Worm (Caenorhabditis elegans) whole organism, L2 larva: ENCODE measurements around the gene W06D11.3.
"Not testable (repeated sequence)": the region's sequence is repeated elsewhere in the genome, so short reads cannot be mapped to it uniquely, and the experiment has no call there.

ENCODE experiments used
- F13H6.1 ChIP-seq: sonication (generic microtip); optimal IDR thresholded peaks from 2 replicates; lab custom pipeline; 2016; ENCODE audit warnings: missing genetic modification characterization, missing compliant biosample characterization
- R02D3.7 ChIP-seq: fragments of 150-350 bp; optimal IDR thresholded peaks from 2 replicates; lab custom pipeline; 2014; ENCODE audit warnings: missing biosample characterization, missing genetic modification characterization
- Y55F3AM.14 ChIP-seq: fragments of 200-800 bp; sonication (Bioruptor generic); optimal IDR thresholded peaks from 2 replicates; lab custom pipeline; 2018; ENCODE audit warnings: mild to moderate bottlenecking, missing genetic modification characterization, missing compliant biosample characterization
- blmp-1 ChIP-seq: sonication (generic microtip); optimal IDR thresholded peaks from 2 replicates; lab custom pipeline; 2017; ENCODE audit warnings: missing genetic modification characterization, mild to moderate bottlenecking, missing compliant biosample characterization, antibody characterized with exemption, moderate library complexity; ENCODE audit not compliant: insufficient read depth
- ceh-82 ChIP-seq: fragments of 150-350 bp; optimal IDR thresholded peaks from 2 replicates; lab custom pipeline; 2014; ENCODE audit warnings: missing biosample characterization, missing genetic modification characterization
- crh-2 ChIP-seq: sonication (generic microtip); optimal IDR thresholded peaks from 2 replicates; lab custom pipeline; 2017; ENCODE audit warnings: missing biosample characterization, missing genetic modification characterization
- dmd-4 ChIP-seq: sonication (generic microtip); optimal IDR thresholded peaks from 2 replicates; lab custom pipeline; 2017; ENCODE audit warnings: missing biosample characterization, missing genetic modification characterization
- elt-1 ChIP-seq: fragments of 150-350 bp; optimal IDR thresholded peaks from 2 replicates; lab custom pipeline; 2014; ENCODE audit warnings: missing biosample characterization, missing genetic modification characterization
- elt-3 ChIP-seq: sonication (generic microtip); optimal IDR thresholded peaks from 2 replicates; lab custom pipeline; 2017; ENCODE audit warnings: missing biosample characterization, missing genetic modification characterization
- fos-1 ChIP-seq: fragments of 150-350 bp; optimal IDR thresholded peaks from 2 replicates; lab custom pipeline; 2014; ENCODE audit warnings: missing biosample characterization, missing genetic modification characterization
- lin-11 ChIP-seq: fragments of 150-350 bp; sonication (generic microtip); optimal IDR thresholded peaks from 2 replicates; lab custom pipeline; 2014; ENCODE audit warnings: missing biosample characterization, missing genetic modification characterization, inconsistent platforms, mixed read lengths
- lin-13 ChIP-seq: fragments of 150-350 bp; optimal IDR thresholded peaks from 2 replicates; lab custom pipeline; 2014; ENCODE audit warnings: missing biosample characterization, missing genetic modification reagents, missing genetic modification characterization
- lin-39 ChIP-seq: fragments of 150-350 bp; optimal IDR thresholded peaks from 2 replicates; lab custom pipeline; 2014; ENCODE audit warnings: missing biosample characterization, missing genetic modification reagents, missing genetic modification characterization
- lsy-2 ChIP-seq, 2 experiments: fragments of 150-350 bp in 1 of 2; sonication (generic microtip) in 1 of 2; optimal IDR thresholded peaks; 2 replicates each; lab custom pipeline; 2014 to 2017; ENCODE audit warnings: missing biosample characterization in 2 of 2, missing genetic modification characterization in 2 of 2
- mab-5 ChIP-seq: fragments of 150-350 bp; optimal IDR thresholded peaks from 2 replicates; lab custom pipeline; 2014; ENCODE audit warnings: missing biosample characterization, missing genetic modification characterization
- mbf-1 ChIP-seq: sonication (generic microtip); optimal IDR thresholded peaks from 2 replicates; lab custom pipeline; 2017; ENCODE audit warnings: missing biosample characterization, missing genetic modification characterization
- mdl-1 ChIP-seq, 2 experiments: fragments of 150-350 bp in 1 of 2; sonication (generic microtip) in 1 of 2; optimal IDR thresholded peaks; 2 replicates each; lab custom pipeline; 2017; ENCODE audit warnings: missing biosample characterization in 2 of 2, missing genetic modification characterization in 2 of 2
- nhr-10 ChIP-seq: sonication (generic microtip); optimal IDR thresholded peaks from 2 replicates; lab custom pipeline; 2017; ENCODE audit warnings: missing biosample characterization, missing genetic modification characterization
- nhr-11 ChIP-seq: fragments of 150-350 bp; optimal IDR thresholded peaks from 2 replicates; lab custom pipeline; 2014; ENCODE audit warnings: missing biosample characterization, missing genetic modification characterization
- nhr-12 ChIP-seq: fragments of 150-350 bp; optimal IDR thresholded peaks from 2 replicates; lab custom pipeline; 2014; ENCODE audit warnings: missing biosample characterization, missing genetic modification characterization
- nhr-21 ChIP-seq: fragments of 150-350 bp; optimal IDR thresholded peaks from 2 replicates; lab custom pipeline; 2014; ENCODE audit warnings: missing biosample characterization, missing genetic modification characterization
- nhr-23 ChIP-seq: fragments of 150-350 bp; optimal IDR thresholded peaks from 2 replicates; lab custom pipeline; 2014; ENCODE audit warnings: missing biosample characterization, missing genetic modification reagents, missing genetic modification characterization
- nhr-25 ChIP-seq: fragments of 150-350 bp; sonication (generic microtip); optimal IDR thresholded peaks from 3 replicates; lab custom pipeline; 2014; ENCODE audit warnings: missing biosample characterization, missing genetic modification characterization
- nhr-6 ChIP-seq: fragments of 150-350 bp; optimal IDR thresholded peaks from 2 replicates; lab custom pipeline; 2014; ENCODE audit warnings: missing biosample characterization, missing genetic modification characterization
- peb-1 ChIP-seq: fragments of 150-350 bp; optimal IDR thresholded peaks from 2 replicates; lab custom pipeline; 2014; ENCODE audit warnings: missing biosample characterization, missing genetic modification characterization
- skn-1 ChIP-seq: sonication (generic microtip); optimal IDR thresholded peaks from 2 replicates; lab custom pipeline; 2017; ENCODE audit warnings: missing biosample characterization, missing genetic modification characterization
- sma-3 ChIP-seq: sonication (generic microtip); optimal IDR thresholded peaks from 2 replicates; lab custom pipeline; 2016; ENCODE audit warnings: missing genetic modification reagents, missing genetic modification characterization, missing compliant biosample characterization
- sma-9 ChIP-seq, 2 experiments: fragments of 150-350 bp in 1 of 2; sonication (generic microtip) in 1 of 2; optimal IDR thresholded peaks; 2 replicates each; lab custom pipeline; 2014 to 2016; ENCODE audit warnings: missing genetic modification characterization in 2 of 2, mild to moderate bottlenecking in 1 of 2, missing biosample characterization in 1 of 2, missing compliant biosample characterization in 1 of 2, missing genetic modification reagents in 1 of 2, moderate library complexity in 1 of 2
- snpc-4 ChIP-seq: fragments of 150-350 bp; optimal IDR thresholded peaks from 2 replicates; lab custom pipeline; 2014; ENCODE audit warnings: missing biosample characterization, missing genetic modification characterization
- unc-39 ChIP-seq: fragments of 150-350 bp; optimal IDR thresholded peaks from 2 replicates; lab custom pipeline; 2014; ENCODE audit warnings: missing biosample characterization, missing genetic modification characterization
- unc-55 ChIP-seq: fragments of 150-350 bp; sonication (generic microtip); optimal IDR thresholded peaks from 3 replicates; lab custom pipeline; 2014; ENCODE audit warnings: missing biosample characterization, missing genetic modification reagents, missing genetic modification characterization
- unc-62 ChIP-seq: fragments of 150-350 bp; optimal IDR thresholded peaks from 2 replicates; lab custom pipeline; 2014; ENCODE audit warnings: missing biosample characterization, missing genetic modification reagents, missing genetic modification characterization
- zag-1 ChIP-seq: fragments of 150-350 bp; optimal IDR thresholded peaks from 2 replicates; lab custom pipeline; 2014; ENCODE audit warnings: missing biosample characterization, missing genetic modification characterization
- ztf-1 ChIP-seq: fragments of 200-800 bp; sonication (Bioruptor generic); conservative IDR thresholded peaks from 2 replicates; pipeline ENCODE4 v1.3.6; 2022; ENCODE audit warnings: missing genetic modification characterization, missing compliant biosample characterization
- ztf-4 ChIP-seq: fragments of 150-350 bp; optimal IDR thresholded peaks from 2 replicates; lab custom pipeline; 2014; ENCODE audit warnings: missing biosample characterization, missing genetic modification characterization

The W06D11.3 gene

DNA sequence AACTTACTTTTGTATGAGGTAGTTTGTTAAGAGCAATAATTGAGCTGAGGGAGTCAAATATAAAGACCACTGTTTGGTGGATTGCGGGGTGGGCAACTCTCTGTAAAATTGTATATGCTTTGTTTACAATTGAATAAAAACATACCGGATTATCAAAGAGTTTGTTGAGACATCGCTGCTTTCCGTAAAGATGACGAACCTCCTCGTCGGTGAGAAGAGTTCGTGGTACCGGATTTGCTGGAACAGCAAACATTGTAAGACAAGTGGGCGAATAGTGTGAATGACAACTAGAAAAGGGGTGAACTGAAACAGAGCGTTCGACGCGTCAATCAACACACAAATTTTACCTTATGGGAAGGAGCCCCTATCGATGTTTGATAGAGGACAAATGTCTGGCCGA lies 2.1 kb upstream of the W06D11.3 start, which contains the start of gene W06D11.2:
Gene W06D11.2, minus strand, starts transcription at position 339 of the 400 bp plus-strand sequence.
- no peak for TF ChIP-seq nhr-23 (tag; lab: Kevin White, UChicago)
- no peak for TF ChIP-seq mbf-1
- TF ChIP-seq crh-2 (tag; lab: Kevin White, UChicago), result no peak
- no peak for TF ChIP-seq lsy-2 (tag; optimal IDR thresholded peaks at IDR 0.05; lab: Kevin White, UChicago)
- TF ChIP-seq mab-5 (tag; lab: Kevin White, UChicago), result no peak
- no peak for TF ChIP-seq elt-1 (tag; lab: Kevin White, UChicago)
- TF ChIP-seq elt-3 (tag; lab: Kevin White, UChicago), result no peak
- no peak for TF ChIP-seq ceh-82 (tag; lab: Kevin White, UChicago)
- no peak for TF ChIP-seq F13H6.1 (tag; lab: Kevin White, UChicago)
- no peak for TF ChIP-seq lin-39
- no peak for TF ChIP-seq Y55F3AM.14 (GFP tag; lab: Kevin White, UChicago)
- no peak for TF ChIP-seq ztf-4 (tag; lab: Kevin White, UChicago)
- TF ChIP-seq sma-3 (GFP tag; lab: Kevin White, UChicago), result no peak
- no peak for TF ChIP-seq peb-1 (tag; lab: Kevin White, UChicago)
- no peak for TF ChIP-seq zag-1 (tag; lab: Kevin White, UChicago)
- TF ChIP-seq, all 48 proteins: peak for 0

DNA sequence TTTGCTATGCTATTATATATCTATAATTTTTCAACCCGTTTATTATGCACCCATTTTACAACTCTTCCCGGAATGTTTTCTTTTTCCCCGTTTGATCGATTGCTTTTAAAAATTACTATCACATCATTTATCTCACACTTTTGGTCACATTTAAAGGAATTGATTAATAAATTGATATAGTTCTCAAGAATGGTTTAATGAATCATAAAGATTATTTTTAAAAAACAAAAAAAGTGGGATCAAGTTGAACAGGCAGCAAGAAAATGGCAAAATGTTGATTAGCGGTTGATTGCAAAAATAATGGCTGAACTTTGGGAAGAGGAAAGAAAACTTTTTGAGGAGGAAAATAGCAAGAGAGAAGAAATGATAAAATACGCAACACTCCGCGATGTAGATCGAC lies 1.4 kb downstream of the W06D11.3 start, which contains the start of gene W06D11.5:
Gene W06D11.5, plus strand, starts transcription at position 301 of the 400 bp plus-strand sequence.
- no peak for TF ChIP-seq ztf-1
- no peak for TF ChIP-seq peb-1 (tag; lab: Kevin White, UChicago)
- TF ChIP-seq skn-1 (tag; lab: Kevin White, UChicago), result no peak

DNA sequence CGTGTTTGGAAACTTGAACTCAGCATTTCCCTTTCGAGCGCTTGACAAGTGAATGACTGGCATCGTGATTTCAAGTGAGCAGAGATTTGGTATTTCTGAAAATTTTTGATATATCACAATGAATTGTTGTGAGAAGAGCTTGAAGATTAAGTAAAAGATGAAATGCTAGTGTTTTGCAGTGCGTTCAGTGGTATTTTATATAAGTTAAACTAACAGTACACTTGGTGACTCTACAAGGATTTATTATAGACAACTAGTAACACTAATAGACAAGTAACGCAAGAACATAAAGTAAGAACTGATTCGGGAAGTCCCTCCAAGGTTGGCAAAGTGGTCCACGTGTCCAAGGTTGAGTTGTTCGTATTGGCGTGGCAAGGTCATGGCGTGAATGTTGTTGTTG lies 4.3 kb downstream of the W06D11.3 start, which contains the start of gene dot-1.3:
Gene dot-1.3, minus strand, starts transcription at position 101 of the 400 bp plus-strand sequence.
- not testable (repeated sequence) for TF ChIP-seq skn-1 (tag; lab: Kevin White, UChicago); snpc-4 (tag; lab: Kevin White, UChicago); unc-39

DNA sequence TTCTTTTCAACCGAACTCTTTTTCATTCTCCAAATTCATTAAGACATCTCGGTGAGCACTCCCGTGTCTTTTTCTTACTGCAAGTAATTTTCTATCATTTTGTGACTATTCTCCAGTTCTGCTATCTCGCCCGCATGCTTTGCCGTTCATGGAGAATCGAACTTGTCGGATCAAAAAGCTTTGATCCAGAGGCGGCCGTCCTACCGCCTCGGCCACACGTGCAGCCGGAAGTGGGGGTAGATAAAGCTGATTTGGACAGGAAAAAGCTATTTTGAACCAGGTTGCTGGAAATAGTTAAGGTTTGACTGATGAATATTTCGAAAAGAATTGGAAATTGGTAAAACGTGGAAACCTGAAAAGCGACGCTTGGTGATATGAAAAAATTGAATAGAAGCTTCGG lies 5.7 kb downstream of the W06D11.3 start:
- TF ChIP-seq nhr-23 (tag; lab: Kevin White, UChicago) (no peak), peb-1 (tag; lab: Kevin White, UChicago) (no peak), unc-62 (GFP tag; lab: Kevin White, UChicago) (no peak), nhr-25 (tag; lab: Kevin White, UChicago) (no peak), crh-2 (tag; lab: Kevin White, UChicago) (no peak), lin-11 (no peak), ceh-82 (tag; lab: Kevin White, UChicago) (no peak)
- TF ChIP-seq, all 48 proteins: peak for 0

DNA sequence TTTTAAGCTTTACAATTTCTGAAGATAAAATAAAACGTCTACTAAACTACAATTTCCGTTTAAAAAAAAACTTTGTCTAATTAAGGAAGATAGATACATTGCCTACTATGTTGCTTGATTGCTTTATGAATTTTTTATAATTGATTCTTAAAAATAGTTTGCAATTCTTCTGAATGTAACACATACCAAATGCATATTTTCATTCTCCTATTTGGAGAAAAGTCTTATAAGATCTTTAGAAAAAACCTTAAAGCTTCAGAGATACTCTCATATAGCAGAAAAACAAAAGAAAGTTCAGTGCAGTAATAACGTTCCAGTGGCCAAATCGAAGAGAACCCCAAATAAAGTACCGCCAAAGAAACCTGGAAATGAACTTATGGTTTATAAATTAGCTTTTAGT lies 8.1 kb downstream of the W06D11.3 start, which contains the start of gene phf-32:
Gene phf-32, plus strand, starts transcription at position 301 of the 400 bp plus-strand sequence.
- TF ChIP-seq unc-55 (GFP tag; lab: Kevin White, UChicago) (no peak), ztf-1 (no peak), blmp-1 (no peak)

DNA sequence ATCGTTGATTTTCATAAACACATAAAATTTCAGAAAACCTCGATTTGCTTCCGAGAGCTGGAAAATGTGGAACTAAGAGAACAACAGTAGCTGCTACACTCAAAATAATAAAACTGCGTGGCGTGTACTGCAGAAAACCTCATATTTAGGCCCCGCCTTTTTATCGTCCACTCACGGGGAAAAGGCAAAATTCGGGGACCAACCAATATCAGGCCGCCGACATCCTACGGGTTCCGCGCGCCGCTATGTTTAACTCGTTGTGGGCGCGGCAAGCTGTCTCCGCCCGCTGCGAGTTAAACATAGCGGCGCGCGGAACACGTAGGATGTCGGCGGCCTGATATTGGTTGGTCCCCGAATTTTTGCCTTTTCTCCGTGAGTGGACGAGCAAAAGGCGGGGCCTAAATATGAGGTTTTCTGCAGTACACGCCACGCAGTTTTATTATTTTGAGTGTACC lies 9.6 kb downstream of the W06D11.3 start, which contains the start of gene F17A2.16:
Gene F17A2.16, plus strand, starts transcription at position 405 of the 455 bp plus-strand sequence.
- not testable (repeated sequence) for TF ChIP-seq dmd-4 (tag; lab: Kevin White, UChicago); blmp-1; elt-1 (tag; lab: Kevin White, UChicago)

DNA sequence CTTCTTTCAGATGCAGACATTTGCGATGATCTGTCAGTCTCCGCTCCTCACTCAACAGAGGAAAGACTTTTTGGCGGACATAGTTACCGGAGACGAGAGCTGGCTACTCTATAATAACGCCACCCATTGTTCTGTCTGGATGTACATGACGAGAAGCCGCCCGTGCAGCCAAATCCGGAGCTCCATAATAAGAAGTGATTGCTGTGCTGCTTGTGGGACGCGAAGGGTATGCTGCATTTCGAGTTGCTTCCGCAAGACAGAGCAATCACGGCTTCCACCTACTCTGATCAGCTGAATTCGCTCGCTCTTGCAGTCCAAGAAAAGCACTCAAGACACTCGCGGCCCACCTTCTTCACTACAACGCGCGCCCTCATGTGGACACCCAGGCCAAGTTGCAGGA lies 15.3 kb downstream of the W06D11.3 start:
- no peak for TF ChIP-seq unc-55 (GFP tag; lab: Kevin White, UChicago)
- TF ChIP-seq, all 48 proteins: peak for 0

DNA sequence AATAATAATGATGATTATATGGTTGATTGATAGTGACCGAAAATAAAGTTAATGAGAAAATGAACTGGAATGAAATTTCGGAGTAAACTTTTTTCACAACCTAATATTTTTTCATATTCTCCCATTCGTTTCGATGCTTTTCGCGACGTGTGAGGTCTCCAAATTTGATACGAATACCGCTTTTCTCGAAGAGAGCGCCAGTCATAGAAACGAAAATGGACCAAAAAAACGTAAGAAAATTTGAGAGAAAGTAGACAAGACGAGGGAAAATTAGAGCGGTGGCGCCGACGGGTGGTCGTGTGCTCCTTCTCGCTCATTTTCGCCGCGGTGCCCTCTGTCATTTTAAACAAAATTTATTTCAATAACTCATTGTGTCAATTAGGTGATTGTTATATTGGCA lies 15.9 kb downstream of the W06D11.3 start:
- TF ChIP-seq unc-39, result no peak
- no peak for TF ChIP-seq R02D3.7 (tag; lab: Kevin White, UChicago)
- TF ChIP-seq nhr-21, result no peak
- TF ChIP-seq sma-9 (GFP tag; optimal IDR thresholded peaks at IDR 0.05; lab: Kevin White, UChicago), result no peak
- TF ChIP-seq sma-9 (tag; optimal IDR thresholded peaks at IDR 0.05; lab: Kevin White, UChicago), result no peak
- TF ChIP-seq nhr-11 (tag; lab: Kevin White, UChicago), result no peak
- TF ChIP-seq nhr-12 (tag; lab: Kevin White, UChicago), result no peak
- TF ChIP-seq mab-5 (tag; lab: Kevin White, UChicago), result no peak
- no peak for TF ChIP-seq lin-13
- TF ChIP-seq elt-1 (tag; lab: Kevin White, UChicago), result no peak
- TF ChIP-seq F13H6.1 (tag; lab: Kevin White, UChicago), result no peak
- TF ChIP-seq nhr-25 (tag; lab: Kevin White, UChicago), result no peak
- TF ChIP-seq mdl-1 (tag; optimal IDR thresholded peaks at IDR 0.05; lab: Kevin White, UChicago), result no peak
- no peak for TF ChIP-seq nhr-10 (tag; lab: Kevin White, UChicago)
- no peak for TF ChIP-seq snpc-4 (tag; lab: Kevin White, UChicago)
- no peak for TF ChIP-seq nhr-6 (tag; lab: Kevin White, UChicago)
- no peak for TF ChIP-seq fos-1 (tag; lab: Kevin White, UChicago)
- no peak for TF ChIP-seq crh-2 (tag; lab: Kevin White, UChicago)
- TF ChIP-seq skn-1 (tag; lab: Kevin White, UChicago), result no peak
